Fruit fly (Drosophila melanogaster) whole organism, pupa: ENCODE data around the gene CG43131.

Source experiments
- CG17806 ChIP-seq: fragments of 200-800 bp; sonication (Bioruptor generic); optimal IDR thresholded peaks from 2 replicates; lab custom pipeline; 2018; ENCODE audit warnings: missing biosample characterization, mild to moderate bottlenecking, missing genetic modification characterization, moderate library complexity
- CG34367 ChIP-seq: fragments of 200-800 bp; sonication (Bioruptor generic); optimal IDR thresholded peaks from 2 replicates; lab custom pipeline; 2018; ENCODE audit warnings: missing biosample characterization, mild to moderate bottlenecking, missing genetic modification characterization
- D1 ChIP-seq: fragments of 200-800 bp; sonication (Bioruptor generic); optimal IDR thresholded peaks from 2 replicates; lab custom pipeline; 2018; ENCODE audit warnings: missing biosample characterization, mild to moderate bottlenecking, missing genetic modification characterization, moderate library complexity
- EcR ChIP-seq: fragments of 200-800 bp; sonication (Bioruptor generic); optimal IDR thresholded peaks from 3 replicates; lab custom pipeline; 2019; ENCODE audit warnings: missing biosample characterization, missing genetic modification characterization, mild to moderate bottlenecking, moderate library complexity, missing genetic modification reagents
- Ets98B ChIP-seq: fragments of 200-800 bp; sonication (Bioruptor generic); IDR thresholded peaks from 2 replicates; pipeline ENCODE4 v1.3.6; 2022; ENCODE audit warnings: missing biosample characterization, missing genetic modification characterization

dm6 chr3R:5075934-5076834, 32.8 kb downstream of the CG43131 start:
- TF ChIP-seq EcR (GFP tag; lab: Kevin White, UChicago) (no peak), Ets98B (no peak), CG34367 (tag; lab: Kevin White, UChicago) (no peak), CG17806 (no peak), D1 (tag; lab: Kevin White, UChicago) (no peak)
